Worm (Caenorhabditis elegans) whole organism, late embryonic: ENCODE data around the gene Y75B8A.18.

ENCODE experiments used
- C08G9.2 ChIP-seq: sonication (generic microtip); optimal IDR thresholded peaks from 2 replicates; lab custom pipeline; 2016; ENCODE audit warnings: mild to moderate bottlenecking, missing genetic modification characterization, moderate library complexity, missing compliant biosample characterization
- K09A11.1 ChIP-seq: sonication (generic microtip); optimal IDR thresholded peaks from 2 replicates; lab custom pipeline; 2017; ENCODE audit warnings: antibody characterized with exemption, mild to moderate bottlenecking, missing genetic modification characterization, missing compliant biosample characterization; ENCODE audit not compliant: insufficient read depth
- ceh-14 ChIP-seq: sonication (generic microtip); optimal IDR thresholded peaks from 2 replicates; lab custom pipeline; 2016; ENCODE audit warnings: missing genotype, missing genetic modification characterization, missing compliant biosample characterization
- ceh-19 ChIP-seq: fragments of 200-800 bp; sonication (Bioruptor generic); optimal IDR thresholded peaks from 2 replicates; lab custom pipeline; 2018; ENCODE audit warnings: mild to moderate bottlenecking, missing genetic modification characterization, missing compliant biosample characterization
- ceh-2 ChIP-seq: sonication (generic microtip); optimal IDR thresholded peaks from 2 replicates; lab custom pipeline; 2016; ENCODE audit warnings: missing genotype, missing genetic modification characterization, missing compliant biosample characterization
- ceh-31 ChIP-seq: sonication (generic microtip); optimal IDR thresholded peaks from 2 replicates; lab custom pipeline; 2016; ENCODE audit warnings: missing genetic modification characterization, missing compliant biosample characterization
- dmd-4 ChIP-seq: sonication (generic microtip); optimal IDR thresholded peaks from 2 replicates; lab custom pipeline; 2016; ENCODE audit warnings: borderline replicate concordance, missing genetic modification characterization, missing compliant biosample characterization
- elt-4 ChIP-seq: sonication (generic microtip); optimal IDR thresholded peaks from 2 replicates; lab custom pipeline; 2016; ENCODE audit warnings: missing genetic modification characterization, missing compliant biosample characterization
- ets-4 ChIP-seq: sonication (generic microtip); optimal IDR thresholded peaks from 2 replicates; lab custom pipeline; 2016; ENCODE audit warnings: missing genetic modification characterization, missing compliant biosample characterization
- fax-1 ChIP-seq: sonication (generic microtip); optimal IDR thresholded peaks from 2 replicates; lab custom pipeline; 2016; ENCODE audit warnings: missing genotype, missing genetic modification characterization, missing compliant biosample characterization
- fkh-10 ChIP-seq: fragments of 150-350 bp; optimal IDR thresholded peaks from 2 replicates; lab custom pipeline; 2014; ENCODE audit warnings: missing biosample characterization, missing genetic modification reagents, missing genetic modification characterization
- fkh-6 ChIP-seq: sonication (generic microtip); optimal IDR thresholded peaks from 2 replicates; lab custom pipeline; 2016; ENCODE audit warnings: missing genetic modification characterization, missing compliant biosample characterization
- hlh-13 ChIP-seq: fragments of 200-800 bp; sonication (Bioruptor generic); optimal IDR thresholded peaks from 2 replicates; lab custom pipeline; 2018; ENCODE audit warnings: mild to moderate bottlenecking, missing genetic modification characterization, missing compliant biosample characterization
- hlh-30 ChIP-seq: sonication (generic microtip); optimal IDR thresholded peaks from 2 replicates; lab custom pipeline; 2017; ENCODE audit warnings: antibody characterized with exemption, missing genetic modification characterization, missing compliant biosample characterization; ENCODE audit not compliant: insufficient read depth
- hlh-8 ChIP-seq: sonication (generic microtip); optimal IDR thresholded peaks from 2 replicates; lab custom pipeline; 2016; ENCODE audit warnings: missing genotype, missing genetic modification characterization, missing compliant biosample characterization
- lim-6 ChIP-seq: sonication (generic microtip); optimal IDR thresholded peaks from 2 replicates; lab custom pipeline; 2016; ENCODE audit warnings: missing genetic modification characterization, missing compliant biosample characterization
- lin-11 ChIP-seq: fragments of 200-800 bp; sonication (Bioruptor generic); optimal IDR thresholded peaks from 2 replicates; lab custom pipeline; 2018; ENCODE audit warnings: mild to moderate bottlenecking, missing genetic modification characterization, missing compliant biosample characterization
- mec-3 ChIP-seq: sonication (generic microtip); optimal IDR thresholded peaks from 2 replicates; lab custom pipeline; 2016; ENCODE audit warnings: borderline replicate concordance, missing genetic modification characterization, missing compliant biosample characterization
- nfya-1 ChIP-seq: sonication (generic microtip); optimal IDR thresholded peaks from 2 replicates; lab custom pipeline; 2017; ENCODE audit warnings: missing genetic modification characterization, mild to moderate bottlenecking, missing compliant biosample characterization, antibody characterized with exemption, moderate library complexity
- odd-2 ChIP-seq: sonication (generic microtip); optimal IDR thresholded peaks from 2 replicates; lab custom pipeline; 2017; ENCODE audit warnings: antibody characterized with exemption, mild to moderate bottlenecking, missing genetic modification characterization, missing compliant biosample characterization
- pag-3 ChIP-seq: sonication (generic microtip); optimal IDR thresholded peaks from 2 replicates; lab custom pipeline; 2016; ENCODE audit warnings: missing compliant biosample characterization, missing genetic modification characterization, borderline replicate concordance
- pax-1 ChIP-seq: fragments of 150-350 bp; optimal IDR thresholded peaks from 2 replicates; lab custom pipeline; 2014; ENCODE audit warnings: missing biosample characterization, missing genetic modification characterization
- pha-2 ChIP-seq: sonication (generic microtip); optimal IDR thresholded peaks from 2 replicates; lab custom pipeline; 2017; ENCODE audit warnings: mild to moderate bottlenecking, missing genetic modification characterization, missing compliant biosample characterization
- pha-4 ChIP-seq: fragments of 150-350 bp; optimal IDR thresholded peaks from 2 replicates; lab custom pipeline; 2018; ENCODE audit warnings: missing biosample characterization, missing genetic modification reagents, missing genetic modification characterization
- ref-2 ChIP-seq: sonication (generic microtip); optimal IDR thresholded peaks from 2 replicates; lab custom pipeline; 2016; ENCODE audit warnings: missing genetic modification characterization, missing compliant biosample characterization
- rnt-1 ChIP-seq: sonication (generic microtip); optimal IDR thresholded peaks from 2 replicates; lab custom pipeline; 2016; ENCODE audit warnings: missing genetic modification characterization, missing compliant biosample characterization
- sdc-2 ChIP-seq: sonication (generic microtip); optimal IDR thresholded peaks from 2 replicates; lab custom pipeline; 2016; ENCODE audit warnings: missing genotype, missing genetic modification characterization, missing compliant biosample characterization
- sox-2 ChIP-seq: fragments of 200-800 bp; sonication (Bioruptor generic); IDR thresholded peaks from 2 replicates; pipeline ENCODE4 v1.3.6; 2022; ENCODE audit warnings: missing genetic modification reagents, missing genetic modification characterization, missing compliant biosample characterization
- syd-9 ChIP-seq: sonication (generic microtip); optimal IDR thresholded peaks from 2 replicates; lab custom pipeline; 2016; ENCODE audit warnings: mild to moderate bottlenecking, missing genetic modification characterization, moderate library complexity, missing compliant biosample characterization
- tbx-2 ChIP-seq: sonication (generic microtip); optimal IDR thresholded peaks from 2 replicates; lab custom pipeline; 2016; ENCODE audit warnings: missing genetic modification characterization, missing compliant biosample characterization
- tbx-7 ChIP-seq: sonication (generic microtip); optimal IDR thresholded peaks from 2 replicates; lab custom pipeline; 2016; ENCODE audit warnings: missing genotype, missing genetic modification characterization, missing compliant biosample characterization
- unc-3 ChIP-seq, 2 experiments: fragments of 200-800 bp in 1 of 2; sonication (Bioruptor generic) in 1 of 2; sonication (generic microtip) in 1 of 2; conservative IDR thresholded peaks in 1 of 2; optimal IDR thresholded peaks in 1 of 2; 2 replicates each; pipeline versions ENCODE4 v1.3.6 to Lab custom; 2016 to 2022; ENCODE audit warnings: missing compliant biosample characterization in 2 of 2, missing genetic modification characterization in 2 of 2, missing genetic modification reagents in 1 of 2
- unc-42 ChIP-seq: sonication (generic microtip); optimal IDR thresholded peaks from 2 replicates; lab custom pipeline; 2016; ENCODE audit warnings: missing genotype, missing genetic modification characterization, missing compliant biosample characterization
- zip-5 ChIP-seq: sonication (generic microtip); optimal IDR thresholded peaks from 2 replicates; lab custom pipeline; 2016; ENCODE audit warnings: missing genetic modification characterization, missing compliant biosample characterization

Y75B8A.18 gene

ce11 chrIII:12226089-12226682 lies at the start of gene Y75B8A.18, which contains the start of gene Y75B8A.19:
Gene Y75B8A.18 (minus strand): TSS chrIII:12226230.
Gene Y75B8A.19 (plus strand): TSS chrIII:12226632.
- TF ChIP-seq tbx-2 (tag; lab: Kevin White, UChicago), result peak; percentile 7
- TF ChIP-seq nfya-1 (tag; lab: Kevin White, UChicago), result peak; percentile 42
- peak; percentile 88 for TF ChIP-seq unc-42 (tag; lab: Kevin White, UChicago)
- TF ChIP-seq sox-2 (GFP tag; lab: Robert Waterston, UW), result no peak
- peak; percentile 31 for TF ChIP-seq hlh-30 (tag; lab: Kevin White, UChicago)
- no peak for TF ChIP-seq pha-4 (tag; lab: Kevin White, UChicago)

- TF ChIP-seq ceh-14 (tag; lab: Kevin White, UChicago) (no peak), lim-6 (peak; percentile 29), dmd-4 (tag; lab: Kevin White, UChicago) (no peak), unc-3 (GFP tag; conservative IDR thresholded peaks at IDR 0.05; lab: Robert Waterston, UW) (no peak), unc-3 (tag; optimal IDR thresholded peaks at IDR 0.05; lab: Kevin White, UChicago) (no peak), pax-1 (no peak), ceh-31 (tag; lab: Kevin White, UChicago) (peak; percentile 89), pag-3 (tag; lab: Kevin White, UChicago) (no peak), syd-9 (tag; lab: Kevin White, UChicago) (no peak), mec-3 (peak; percentile 10), ceh-2 (tag; lab: Kevin White, UChicago) (peak; percentile 71), fax-1 (tag; lab: Kevin White, UChicago) (no peak), C08G9.2 (tag; lab: Kevin White, UChicago) (peak; percentile 88), pha-2 (no peak), hlh-8 (tag; lab: Kevin White, UChicago) (peak; percentile 48), tbx-7 (tag; lab: Kevin White, UChicago) (peak; percentile 65), ref-2 (tag; lab: Kevin White, UChicago) (peak; percentile 55), hlh-13 (no peak), tbx-2 (tag; lab: Kevin White, UChicago) (peak; percentile 78), odd-2 (tag; lab: Kevin White, UChicago) (no peak), ets-4 (tag; lab: Kevin White, UChicago) (peak; percentile 85), ceh-19 (GFP tag; lab: Kevin White, UChicago) (no peak), unc-42 (tag; lab: Kevin White, UChicago) (peak; percentile 31), fkh-6 (tag; lab: Kevin White, UChicago) (peak; percentile 18), K09A11.1 (tag; lab: Kevin White, UChicago) (no peak), rnt-1 (tag; lab: Kevin White, UChicago) (peak; percentile 47), lin-11 (no peak), nfya-1 (tag; lab: Kevin White, UChicago) (peak; percentile 42), zip-5 (tag; lab: Kevin White, UChicago) (peak; percentile 27), sdc-2 (tag; lab: Kevin White, UChicago) (no peak), elt-4 (tag; lab: Kevin White, UChicago) (no peak), fkh-10 (GFP tag; lab: Kevin White, UChicago) (no peak)
Observed at ce11 chrIII:12273598-12274090, 47.6 kb upstream of the Y75B8A.18 start, which contains the start of the genes Y75B8A.24 and Y75B8A.25. Gene Y75B8A.24 (minus strand): TSS chrIII:12273752. Gene Y75B8A.25 (plus strand): TSS chrIII:12274040.

ce11 chrIII:12270391-12270790 lies 44.4 kb upstream of the Y75B8A.18 start:
- peak; percentile 78 for TF ChIP-seq nfya-1 (tag; lab: Kevin White, UChicago)
- no peak for TF ChIP-seq rnt-1 (tag; lab: Kevin White, UChicago)
- TF ChIP-seq, all 69 proteins: peak for 1
